Worm (Caenorhabditis elegans) whole organism, young adult: ENCODE results near the gene ins-11.

Experiments used
- akir-1 ChIP-seq: fragments of 200-800 bp; sonication (Bioruptor generic); optimal IDR thresholded peaks from 2 replicates; lab custom pipeline; 2018; ENCODE audit warnings: mild to moderate bottlenecking, missing genetic modification characterization, moderate library complexity, missing compliant biosample characterization
- ama-1 ChIP-seq, 3 experiments: fragments of 150-350 bp in 1 of 3; sonication (generic microtip) in 2 of 3; optimal IDR thresholded peaks; 2 replicates each; lab custom pipeline; 2014 to 2018; ENCODE audit warnings: missing biosample characterization in 2 of 3, missing genetic modification characterization in 2 of 3, missing genetic modification reagents in 2 of 3
- efl-1 ChIP-seq: fragments of 150-350 bp; optimal IDR thresholded peaks from 2 replicates; lab custom pipeline; 2014; ENCODE audit warnings: missing biosample characterization, missing genetic modification reagents, missing genetic modification characterization
- snpc-4 ChIP-seq, 5 experiments: fragments of 150-350 bp in 1 of 5; sonication (generic microtip) in 4 of 5; optimal IDR thresholded peaks; 2 replicates each; lab custom pipeline; 2014 to 2018; ENCODE audit warnings: missing genetic modification characterization in 5 of 5, missing biosample characterization in 3 of 5, antibody characterized with exemption in 2 of 5, mild to moderate bottlenecking in 2 of 5, missing compliant biosample characterization in 2 of 5, missing genotype in 2 of 5, moderate library complexity in 2 of 5, missing genetic modification reagents in 1 of 5
- unc-62 ChIP-seq: fragments of 150-350 bp; optimal IDR thresholded peaks from 2 replicates; lab custom pipeline; 2014; ENCODE audit warnings: missing biosample characterization, missing genetic modification reagents, missing genetic modification characterization

ce11 chrII:5593377-5593932 is 36.9 kb downstream of the ins-11 start, which contains the start of gene cdc-14:
- TF ChIP-seq ama-1 (optimal IDR thresholded peaks at IDR 0.05; lab: Kevin White, UChicago) = no peak
- TF ChIP-seq ama-1 (GFP tag; optimal IDR thresholded peaks at IDR 0.05; lab: Kevin White, UChicago) = no peak
- TF ChIP-seq efl-1 (GFP tag; lab: Kevin White, UChicago) = no peak
- TF ChIP-seq akir-1 (GFP tag; lab: Kevin White, UChicago) = peak; percentile 34
- no peak for TF ChIP-seq unc-62
- TF ChIP-seq snpc-4 (GFP tag; optimal IDR thresholded peaks at IDR 0.05; lab: Kevin White, UChicago) = no peak
- peak in 3 of 4 experiments; percentile 38 to 67 (median 67) for TF ChIP-seq snpc-4 (tag; optimal IDR thresholded peaks at IDR 0.05; lab: Kevin White, UChicago)
